Fruit fly (Drosophila melanogaster): Measurements from ENCODE around the gene Rph.

Gene Rph

dm6 chrX:10739614-10740436 is 17.6 kb downstream of the Rph start (continued):
- TF ChIP-seq caup (GFP tag; optimal IDR thresholded peaks at IDR 0.05; ENCODE audit: severe bottlenecking), result peak; percentile 6
- TF ChIP-seq fu2 (GFP tag; optimal IDR thresholded peaks at IDR 0.05), result no peak
- TF ChIP-seq CG7987 (GFP tag; optimal IDR thresholded peaks at IDR 0.05), result peak; percentile 79
- TF ChIP-seq dm (GFP tag; optimal IDR thresholded peaks at IDR 0.05), result no peak
- TF ChIP-seq Neu2 (GFP tag; optimal IDR thresholded peaks at IDR 0.05; ENCODE audit: borderline replicate concordance), result no peak
- TF ChIP-seq grn (GFP tag; optimal IDR thresholded peaks at IDR 0.05), result peak; percentile 89
- peak; percentile 52 for TF ChIP-seq Vsx1 (GFP tag; optimal IDR thresholded peaks at IDR 0.05)
- no peak for TF ChIP-seq CG12659 (GFP tag; optimal IDR thresholded peaks at IDR 0.05)
- peak; percentile 50 for TF ChIP-seq lab (GFP tag; optimal IDR thresholded peaks at IDR 0.05)
- TF ChIP-seq CG6683 (GFP tag; optimal IDR thresholded peaks at IDR 0.05), result no peak
- no peak for TF ChIP-seq CG6791 (GFP tag; IDR thresholded peaks at IDR 0.05; ENCODE audit: partially characterized antibody)
- TF ChIP-seq tll (GFP tag; optimal IDR thresholded peaks at IDR 0.05), result no peak
- TF ChIP-seq Xrp1 (GFP tag; IDR thresholded peaks at IDR 0.05), result no peak
- no peak for TF ChIP-seq slp2 (GFP tag; optimal IDR thresholded peaks at IDR 0.05)
- TF ChIP-seq Awh (GFP tag; IDR thresholded peaks at IDR 0.05), result no peak
- peak; percentile 16; the same call in 1 of the 2 replicates for TF ChIP-seq slbo (GFP tag; IDR thresholded peaks at IDR 0.05)
- no peak for TF ChIP-seq tap (tag; optimal IDR thresholded peaks at IDR 0.05)
- no peak for TF ChIP-seq NC2α (GFP tag; optimal IDR thresholded peaks at IDR 0.05)
- TF ChIP-seq CG17568 (GFP tag; optimal IDR thresholded peaks at IDR 0.05), result no peak
- no peak for TF ChIP-seq NK7.1 (GFP tag; optimal IDR thresholded peaks at IDR 0.05)
- TF ChIP-seq chinmo (GFP tag; IDR thresholded peaks at IDR 0.05; ENCODE audit: partially characterized antibody), result peak; percentile 58; the same call in 1 of the 4 replicates
- no peak for TF ChIP-seq ewg (GFP tag; optimal IDR thresholded peaks at IDR 0.05)
- TF ChIP-seq D19B (GFP tag; optimal IDR thresholded peaks at IDR 0.05), result no peak
- TF ChIP-seq CG10543 (GFP tag; optimal IDR thresholded peaks at IDR 0.05), result peak; percentile 27
- TF ChIP-seq CG17829 (tag; optimal IDR thresholded peaks at IDR 0.05), result no peak
- no peak for TF ChIP-seq CG8290 (GFP tag; optimal IDR thresholded peaks at IDR 0.05)
- peak in 1 of 2 experiments; percentile 45 for TF ChIP-seq CG8290 (tag; optimal IDR thresholded peaks at IDR 0.05)
- TF ChIP-seq Bgb (GFP tag; IDR thresholded peaks at IDR 0.05; ENCODE audit: partially characterized antibody), result peak; percentile 41; the same call in 1 of the 2 replicates
- no peak for TF ChIP-seq CG12071 (GFP tag; optimal IDR thresholded peaks at IDR 0.05)
- no peak for TF ChIP-seq TFAM (GFP tag; optimal IDR thresholded peaks at IDR 0.05)
- no peak for TF ChIP-seq CG4854 (GFP tag; optimal IDR thresholded peaks at IDR 0.05)
- no peak for TF ChIP-seq wor (GFP tag; IDR thresholded peaks at IDR 0.05)
- no peak for TF ChIP-seq Antp (GFP tag; optimal IDR thresholded peaks at IDR 0.05)
- peak; percentile 54; the same call in 1 of the 3 replicates for TF ChIP-seq CG2199 (GFP tag; IDR thresholded peaks at IDR 0.05)
- TF ChIP-seq sd (tag; optimal IDR thresholded peaks at IDR 0.05), result peak; percentile 44
- TF ChIP-seq Hr3 (GFP tag; optimal IDR thresholded peaks at IDR 0.05), result no peak
- TF ChIP-seq schlank (tag; optimal IDR thresholded peaks at IDR 0.05), result no peak
- TF ChIP-seq sob (GFP tag; IDR thresholded peaks at IDR 0.05), result 0 out of 2 replicates have a peak, but pooled peaks have one; percentile 12
- no peak for TF ChIP-seq ci (GFP tag; IDR thresholded peaks at IDR 0.05)
- TF ChIP-seq CG1647 (GFP tag; optimal IDR thresholded peaks at IDR 0.05), result no peak
- 0 out of 3 replicates have a peak, but pooled peaks have one; percentile 13 for TF ChIP-seq Mrtf (GFP tag; IDR thresholded peaks at IDR 0.05)
- no peak for TF ChIP-seq al (GFP tag; IDR thresholded peaks at IDR 0.05)
- TF ChIP-seq Dp (GFP tag; optimal IDR thresholded peaks at IDR 0.05), result no peak
- TF ChIP-seq CG4282 (GFP tag; optimal IDR thresholded peaks at IDR 0.05), result no peak

All from whole organism, embryonic.